Fruit fly (Drosophila melanogaster) whole organism, embryonic: Measurements from ENCODE around the gene ATPsyngamma.
A peak's percentile ranks its signal among the peaks of the same experiment; 100 is the strongest.

Experiments used
- Atf6 ChIP-seq: fragments of 200-800 bp; sonication (Bioruptor generic); IDR thresholded peaks from 2 replicates; pipeline ENCODE4 v1.3.6; 2022; ENCODE audit warnings: missing biosample characterization, missing genetic modification characterization
- B-H2 ChIP-seq: fragments of 200-800 bp; sonication (Bioruptor generic); optimal IDR thresholded peaks from 2 replicates; lab custom pipeline; 2018; ENCODE audit warnings: missing biosample characterization, mild to moderate bottlenecking, missing genetic modification characterization
- Bdp1 ChIP-seq: fragments of 200-800 bp; sonication (Bioruptor generic); optimal IDR thresholded peaks from 3 replicates; lab custom pipeline; 2016; ENCODE audit warnings: missing biosample characterization, missing genetic modification characterization
- CG10321 ChIP-seq: fragments of 200-800 bp; sonication (Bioruptor generic); IDR thresholded peaks from 2 replicates; pipeline ENCODE4 v1.3.6; 2022; ENCODE audit warnings: missing biosample characterization, missing genetic modification characterization
- CG10543 ChIP-seq: fragments of 200-800 bp; sonication (Bioruptor generic); optimal IDR thresholded peaks from 3 replicates; lab custom pipeline; 2017; ENCODE audit warnings: missing biosample characterization, mild to moderate bottlenecking, missing genetic modification characterization, moderate library complexity
- CG12071 ChIP-seq: fragments of 200-800 bp; sonication (Bioruptor generic); optimal IDR thresholded peaks from 3 replicates; lab custom pipeline; 2018; ENCODE audit warnings: missing biosample characterization, mild to moderate bottlenecking, missing genetic modification characterization
- CG12659 ChIP-seq: fragments of 200-800 bp; sonication (Bioruptor generic); optimal IDR thresholded peaks from 3 replicates; lab custom pipeline; 2017; ENCODE audit warnings: mild to moderate bottlenecking, missing biosample characterization, missing genetic modification reagents, missing genetic modification characterization
- CG14014 ChIP-seq: fragments of 200-800 bp; sonication (Bioruptor generic); IDR thresholded peaks from 2 replicates; pipeline ENCODE4 v1.3.6; 2022; ENCODE audit warnings: missing biosample characterization, missing genetic modification characterization
- CG16779 ChIP-seq: fragments of 200-800 bp; sonication (Bioruptor generic); IDR thresholded peaks from 2 replicates; pipeline ENCODE4 v1.3.6; 2022; ENCODE audit warnings: missing biosample characterization, missing genetic modification characterization
- CG17385 ChIP-seq: fragments of 200-800 bp; sonication (Bioruptor generic); optimal IDR thresholded peaks from 3 replicates; lab custom pipeline; 2018; ENCODE audit warnings: missing biosample characterization, mild to moderate bottlenecking, missing genetic modification characterization
- CG17612 ChIP-seq: fragments of 200-800 bp; sonication (Bioruptor generic); IDR thresholded peaks from 2 replicates; pipeline ENCODE4 v1.3.6; 2022; ENCODE audit warnings: missing biosample characterization, missing genetic modification characterization
- CG17912 ChIP-seq: fragments of 200-800 bp; sonication (Bioruptor generic); optimal IDR thresholded peaks from 2 replicates; lab custom pipeline; 2018; ENCODE audit warnings: missing biosample characterization, mild to moderate bottlenecking, missing genetic modification characterization
- CG1832 ChIP-seq: fragments of 200-800 bp; sonication (Bioruptor generic); optimal IDR thresholded peaks from 2 replicates; lab custom pipeline; 2017; ENCODE audit warnings: missing biosample characterization, mild to moderate bottlenecking, missing genetic modification characterization, inconsistent platforms
- CG18599 ChIP-seq: fragments of 200-800 bp; sonication (Bioruptor generic); optimal IDR thresholded peaks from 3 replicates; lab custom pipeline; 2017; ENCODE audit warnings: missing biosample characterization, missing genetic modification characterization, mild to moderate bottlenecking, moderate library complexity, missing genetic modification reagents
- CG32772 ChIP-seq: fragments of 200-800 bp; sonication (Bioruptor generic); IDR thresholded peaks from 2 replicates; pipeline ENCODE4 v1.3.6; 2022; ENCODE audit warnings: missing biosample characterization, missing genetic modification characterization
- CG3407 ChIP-seq: fragments of 200-800 bp; sonication (Bioruptor generic); optimal IDR thresholded peaks from 2 replicates; lab custom pipeline; 2018; ENCODE audit warnings: missing biosample characterization, mild to moderate bottlenecking, missing genetic modification characterization
- CG34422 ChIP-seq: fragments of 200-800 bp; sonication (Bioruptor generic); IDR thresholded peaks from 3 replicates; pipeline ENCODE4 v1.3.6; 2022; ENCODE audit warnings: missing biosample characterization, missing genetic modification characterization
- CG5180 ChIP-seq: fragments of 200-800 bp; sonication (Bioruptor generic); optimal IDR thresholded peaks from 3 replicates; lab custom pipeline; 2017; ENCODE audit warnings: missing biosample characterization, missing genetic modification characterization, mild to moderate bottlenecking, moderate library complexity, missing genetic modification reagents
- CG5245 ChIP-seq: fragments of 200-800 bp; sonication (Bioruptor generic); optimal IDR thresholded peaks from 3 replicates; lab custom pipeline; 2016; ENCODE audit warnings: missing biosample characterization, missing genetic modification characterization
- CG5953 ChIP-seq: fragments of 200-800 bp; sonication (Bioruptor generic); IDR thresholded peaks from 2 replicates; pipeline ENCODE4 v1.3.6; 2022; ENCODE audit warnings: missing biosample characterization, missing genetic modification characterization
- CG6683 ChIP-seq: fragments of 200-800 bp; sonication (Bioruptor generic); optimal IDR thresholded peaks from 2 replicates; lab custom pipeline; 2017; ENCODE audit warnings: missing biosample characterization, mild to moderate bottlenecking, missing genetic modification characterization, missing genetic modification reagents
- CG8290 ChIP-seq, 3 experiments: fragments of 200-800 bp; sonication (Bioruptor generic); optimal IDR thresholded peaks; 2 replicates each; lab custom pipeline; 2016 to 2019; ENCODE audit warnings: missing biosample characterization in 3 of 3, missing genetic modification characterization in 3 of 3, mild to moderate bottlenecking in 2 of 3, moderate library complexity in 1 of 3
- CG9437 ChIP-seq: fragments of 200-800 bp; sonication (Bioruptor generic); optimal IDR thresholded peaks from 2 replicates; lab custom pipeline; 2018; ENCODE audit warnings: missing biosample characterization, mild to moderate bottlenecking, missing genetic modification characterization
- CrebB ChIP-seq: fragments of 200-800 bp; sonication (Bioruptor generic); optimal IDR thresholded peaks from 3 replicates; lab custom pipeline; 2018; ENCODE audit warnings: missing biosample characterization, mild to moderate bottlenecking, missing genetic modification characterization
- Dll ChIP-seq: fragments of 200-800 bp; sonication (Bioruptor generic); IDR thresholded peaks from 4 replicates; pipeline ENCODE4 v1.3.6; 2022; ENCODE audit warnings: missing biosample characterization, missing genetic modification characterization; ENCODE audit not compliant: partially characterized antibody
- Fer1 ChIP-seq: fragments of 200-800 bp; sonication (Bioruptor generic); optimal IDR thresholded peaks from 2 replicates; lab custom pipeline; 2017; ENCODE audit warnings: missing biosample characterization, mild to moderate bottlenecking, missing genetic modification characterization
- Gsc ChIP-seq: fragments of 200-800 bp; sonication (Bioruptor generic); IDR thresholded peaks from 2 replicates; pipeline ENCODE4 v1.3.6; 2022; ENCODE audit warnings: missing biosample characterization, missing genetic modification characterization
- Hmx ChIP-seq: fragments of 200-800 bp; sonication (Bioruptor generic); optimal IDR thresholded peaks from 2 replicates; lab custom pipeline; 2016; ENCODE audit warnings: missing biosample characterization, missing genetic modification characterization
- NC2α ChIP-seq: fragments of 200-800 bp; sonication (Bioruptor generic); optimal IDR thresholded peaks from 2 replicates; lab custom pipeline; 2016; ENCODE audit warnings: missing biosample characterization, missing genetic modification characterization
- Nf-YC ChIP-seq: fragments of 200-800 bp; optimal IDR thresholded peaks from 3 replicates; lab custom pipeline; 2019; ENCODE audit warnings: missing biosample characterization, mild to moderate bottlenecking, missing genetic modification characterization, moderate library complexity
- Rfx ChIP-seq: fragments of 200-800 bp; sonication (Bioruptor generic); IDR thresholded peaks from 2 replicates; pipeline ENCODE4 v1.3.6; 2022; ENCODE audit warnings: missing biosample characterization, missing genetic modification characterization
- al ChIP-seq: fragments of 200-800 bp; sonication (Bioruptor generic); IDR thresholded peaks from 2 replicates; pipeline ENCODE4 v1.3.6; 2022; ENCODE audit warnings: missing biosample characterization, missing genetic modification characterization
- ap ChIP-seq: fragments of 200-800 bp; sonication (Bioruptor generic); IDR thresholded peaks from 2 replicates; pipeline ENCODE4 v1.3.6; 2022; ENCODE audit warnings: missing biosample characterization, missing genetic modification characterization
- ara ChIP-seq: fragments of 200-800 bp; sonication (Bioruptor generic); IDR thresholded peaks from 2 replicates; pipeline ENCODE4 v1.3.6; 2022; ENCODE audit warnings: missing biosample characterization, missing genetic modification characterization
- btn ChIP-seq: fragments of 200-800 bp; sonication (Bioruptor generic); optimal IDR thresholded peaks from 2 replicates; lab custom pipeline; 2016; ENCODE audit warnings: missing biosample characterization, missing genetic modification characterization
- ci ChIP-seq: fragments of 200-800 bp; sonication (Bioruptor generic); IDR thresholded peaks from 3 replicates; pipeline ENCODE4 v1.3.6; 2022; ENCODE audit warnings: missing biosample characterization, missing genetic modification characterization
- dmrt11E ChIP-seq: fragments of 200-800 bp; sonication (Bioruptor generic); optimal IDR thresholded peaks from 3 replicates; lab custom pipeline; 2018; ENCODE audit warnings: missing biosample characterization, mild to moderate bottlenecking, missing genetic modification characterization, moderate library complexity
- dmrt99B ChIP-seq: fragments of 200-800 bp; sonication (Bioruptor generic); optimal IDR thresholded peaks from 2 replicates; lab custom pipeline; 2018; ENCODE audit warnings: missing biosample characterization, mild to moderate bottlenecking, missing genetic modification characterization, moderate library complexity
- en ChIP-seq: fragments of 200-800 bp; sonication (Bioruptor generic); optimal IDR thresholded peaks from 2 replicates; lab custom pipeline; 2016; ENCODE audit warnings: missing biosample characterization, missing genetic modification characterization
- fd102C ChIP-seq: fragments of 200-800 bp; sonication (Bioruptor generic); optimal IDR thresholded peaks from 2 replicates; lab custom pipeline; 2018; ENCODE audit warnings: missing biosample characterization, mild to moderate bottlenecking, missing genetic modification characterization, moderate library complexity
- gt ChIP-seq: fragments of 200-800 bp; sonication (Bioruptor generic); IDR thresholded peaks from 2 replicates; pipeline ENCODE4 v1.3.6; 2022; ENCODE audit warnings: missing biosample characterization, missing genetic modification characterization
- hb ChIP-seq: fragments of 200-800 bp; sonication (Bioruptor generic); IDR thresholded peaks from 3 replicates; pipeline ENCODE4 v1.3.6; 2022; ENCODE audit warnings: missing biosample characterization, missing genetic modification characterization; ENCODE audit not compliant: partially characterized antibody
- hkb ChIP-seq, 2 experiments: fragments of 200-800 bp in 1 of 2; fragments of >200 bp in 1 of 2; sonication (Bioruptor generic) in 1 of 2; IDR thresholded peaks in 1 of 2; optimal IDR thresholded peaks in 1 of 2; 2 replicates each; pipeline versions ENCODE4 v1.3.6 to Lab custom; 2017 to 2022; ENCODE audit warnings: missing biosample characterization in 1 of 2, missing genetic modification characterization in 1 of 2
- mld ChIP-seq: fragments of 200-800 bp; sonication (Bioruptor generic); IDR thresholded peaks from 3 replicates; pipeline ENCODE4 v1.3.6; 2022; ENCODE audit warnings: missing biosample characterization, missing genetic modification characterization; ENCODE audit not compliant: partially characterized antibody
- pum ChIP-seq: fragments of 200-800 bp; sonication (Bioruptor generic); optimal IDR thresholded peaks from 2 replicates; lab custom pipeline; 2016; ENCODE audit warnings: missing biosample characterization, missing genetic modification characterization
- row ChIP-seq: fragments of 200-800 bp; sonication (Bioruptor generic); IDR thresholded peaks from 3 replicates; pipeline ENCODE4 v1.3.6; 2022; ENCODE audit warnings: missing biosample characterization, missing genetic modification characterization
- schlank ChIP-seq: fragments of 200-800 bp; sonication (Bioruptor generic); optimal IDR thresholded peaks from 2 replicates; lab custom pipeline; 2018; ENCODE audit warnings: missing biosample characterization, mild to moderate bottlenecking, missing genetic modification characterization
- sob ChIP-seq: fragments of 200-800 bp; sonication (Bioruptor generic); IDR thresholded peaks from 2 replicates; pipeline ENCODE4 v1.3.6; 2022; ENCODE audit warnings: missing biosample characterization, missing genetic modification characterization
- tup ChIP-seq: fragments of 200-800 bp; sonication (Bioruptor generic); optimal IDR thresholded peaks from 2 replicates; lab custom pipeline; 2016; ENCODE audit warnings: missing biosample characterization, mild to moderate bottlenecking, missing genetic modification characterization, moderate library complexity

Gene ATPsyngamma

DNA sequence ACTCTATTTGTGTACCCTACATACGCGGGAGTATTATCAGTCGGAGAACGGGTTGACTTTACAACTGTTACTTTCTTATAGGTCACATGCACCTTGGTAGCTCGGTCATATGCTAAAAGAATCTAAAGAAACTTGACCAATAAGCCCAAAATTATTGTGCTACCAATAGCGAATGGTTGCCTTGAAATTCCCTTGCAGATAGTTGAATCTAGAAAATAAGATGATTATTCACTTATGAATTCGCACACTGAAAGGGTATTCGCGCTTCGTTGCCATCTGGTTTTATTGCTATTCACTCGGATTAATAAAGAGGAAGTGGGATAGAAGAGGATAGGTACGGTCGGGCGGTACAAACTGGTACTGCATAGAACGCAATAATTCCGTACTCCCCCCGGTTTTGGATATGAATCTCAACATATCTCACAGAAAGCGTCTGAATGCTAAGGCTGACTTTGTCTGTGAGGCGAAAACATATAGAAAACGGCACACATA, 24.9 kb upstream of the ATPsyngamma start (continued):
- TF ChIP-seq CG16779 (0 out of 2 replicates have a peak, but pooled peaks have one; percentile 6), CG5953 (no peak), CG32772 (peak; percentile 57), Fer1 (peak; percentile 61), Atf6 (GFP tag; lab: Robert Waterston, UW) (peak; percentile 63), Dll (GFP tag; lab: Robert Waterston, UW) (no peak), btn (GFP tag; lab: Kevin White, UChicago) (peak; percentile 23), CG8290 (GFP tag; optimal IDR thresholded peaks at IDR 0.05; lab: Kevin White, UChicago) (peak; percentile 28), CG8290 (tag; optimal IDR thresholded peaks at IDR 0.05; lab: Kevin White, UChicago) (peak in 1 of 2 experiments; percentile 70), Bdp1 (peak; percentile 54), NC2α (GFP tag; lab: Kevin White, UChicago) (peak; percentile 16), fd102C (GFP tag; lab: Kevin White, UChicago) (no peak), CG9437 (GFP tag; lab: Kevin White, UChicago) (peak; percentile 53), gt (no peak), Hmx (GFP tag; lab: Kevin White, UChicago) (peak; percentile 40), CG17912 (no peak), ap (peak; percentile 51), dmrt11E (tag; lab: Kevin White, UChicago) (peak; percentile 28), schlank (tag; lab: Kevin White, UChicago) (peak; percentile 48), CG17612 (GFP tag; lab: Robert Waterston, UW) (0 out of 2 replicates have a peak, but pooled peaks have one; percentile 48), B-H2 (GFP tag; lab: Kevin White, UChicago) (peak; percentile 64), hb (GFP tag; lab: Robert Waterston, UW) (no peak), en (GFP tag; lab: Kevin White, UChicago) (no peak), CG17385 (GFP tag; lab: Kevin White, UChicago) (peak; percentile 67), CG3407 (peak; percentile 18), row (GFP tag; lab: Robert Waterston, UW) (peak; percentile 94), mld (GFP tag; lab: Robert Waterston, UW) (no peak), CG12659 (peak; percentile 76), CG34422 (GFP tag; lab: Robert Waterston, UW) (no peak), CG14014 (GFP tag; lab: Robert Waterston, UW) (peak; percentile 75), Rfx (peak; percentile 89)

dm6 chr3R:29772795-29773331, 23.9 kb upstream of the ATPsyngamma start:
- peak; percentile 87 for TF ChIP-seq CG10543 (GFP tag; lab: Kevin White, UChicago)
- TF ChIP-seq ara (GFP tag; lab: Robert Waterston, UW) = 0 out of 2 replicates have a peak, but pooled peaks have one; percentile 25
- TF ChIP-seq al (GFP tag; lab: Robert Waterston, UW) = 0 out of 2 replicates have a peak, but pooled peaks have one; percentile 19
- TF ChIP-seq CG18599 (GFP tag; lab: Kevin White, UChicago) = peak; percentile 69
- TF ChIP-seq CG5180 (GFP tag; lab: Kevin White, UChicago) = peak; percentile 30
- peak; percentile 28 for TF ChIP-seq dmrt99B
- TF ChIP-seq schlank (tag; lab: Kevin White, UChicago) = peak; percentile 1
- TF ChIP-seq CG1832 (GFP tag; lab: Kevin White, UChicago) = peak; percentile 99
- TF ChIP-seq CrebB (tag; lab: Kevin White, UChicago) = peak; percentile 40
- TF ChIP-seq Bdp1 = no peak
- TF ChIP-seq Gsc = no peak
- TF ChIP-seq CG12071 (GFP tag; lab: Kevin White, UChicago) = peak; percentile 40
- TF ChIP-seq ci = peak; percentile 80; the same call in 2 of the 3 replicates
- peak; percentile 11 for TF ChIP-seq B-H2 (GFP tag; lab: Kevin White, UChicago)
- TF ChIP-seq CG10321 (GFP tag; lab: Robert Waterston, UW) = peak; percentile 88
- peak; percentile 26 for TF ChIP-seq CG6683 (GFP tag; lab: Kevin White, UChicago)
- no peak for TF ChIP-seq tup
- no peak for TF ChIP-seq pum (GFP tag; lab: Kevin White, UChicago)
- TF ChIP-seq sob (GFP tag; lab: Robert Waterston, UW) = peak; percentile 60; the same call in 1 of the 2 replicates
- TF ChIP-seq Nf-YC (tag; lab: Kevin White, UChicago) = peak; percentile 78
- TF ChIP-seq CG5245 (GFP tag; lab: Kevin White, UChicago) = no peak
- TF ChIP-seq CG12659 = peak; percentile 17
- TF ChIP-seq hkb (optimal IDR thresholded peaks at IDR 0.05; lab: Kevin White, UChicago) = no peak
- peak; percentile 44; the same call in 1 of the 2 replicates for TF ChIP-seq hkb (GFP tag; IDR thresholded peaks at IDR 0.05; lab: Robert Waterston, UW)
